Worm (Caenorhabditis elegans) whole organism, L4/young adult: Measurements from ENCODE around the gene C08F11.3.

Experiments
- W03F9.2 ChIP-seq: fragments of 150-350 bp; optimal IDR thresholded peaks from 2 replicates; lab custom pipeline; 2014; ENCODE audit warnings: missing biosample characterization, missing genetic modification characterization
- him-1 ChIP-seq: sonication (generic microtip); optimal IDR thresholded peaks from 2 replicates; lab custom pipeline; 2016; ENCODE audit warnings: missing genotype, missing genetic modification reagents, missing genetic modification characterization, missing compliant biosample characterization

- TF ChIP-seq him-1 (tag; lab: Kevin White, UChicago) = no peak
- TF ChIP-seq W03F9.2 (tag; lab: Kevin White, UChicago) = no peak
These were observed at the start of gene C08F11.3 for ce11 chrIV:13619203-13619602.
